Worm (Caenorhabditis elegans) whole organism, L2 larva: ENCODE measurements around the gene nspb-10.

ENCODE experiments used
- elt-3 ChIP-seq: sonication (generic microtip); optimal IDR thresholded peaks from 2 replicates; lab custom pipeline; 2017; ENCODE audit warnings: missing biosample characterization, missing genetic modification characterization
- fos-1 ChIP-seq: fragments of 150-350 bp; optimal IDR thresholded peaks from 2 replicates; lab custom pipeline; 2014; ENCODE audit warnings: missing biosample characterization, missing genetic modification characterization
- lsy-2 ChIP-seq, 2 experiments: fragments of 150-350 bp in 1 of 2; sonication (generic microtip) in 1 of 2; optimal IDR thresholded peaks; 2 replicates each; lab custom pipeline; 2014 to 2017; ENCODE audit warnings: missing biosample characterization in 2 of 2, missing genetic modification characterization in 2 of 2
- nhr-12 ChIP-seq: fragments of 150-350 bp; optimal IDR thresholded peaks from 2 replicates; lab custom pipeline; 2014; ENCODE audit warnings: missing biosample characterization, missing genetic modification characterization
- nhr-129 ChIP-seq: fragments of 150-350 bp; optimal IDR thresholded peaks from 2 replicates; lab custom pipeline; 2014; ENCODE audit warnings: missing biosample characterization, missing genetic modification characterization
- nhr-25 ChIP-seq: fragments of 150-350 bp; sonication (generic microtip); optimal IDR thresholded peaks from 3 replicates; lab custom pipeline; 2014; ENCODE audit warnings: missing biosample characterization, missing genetic modification characterization
- nhr-77 ChIP-seq: fragments of 150-350 bp; optimal IDR thresholded peaks from 2 replicates; lab custom pipeline; 2014; ENCODE audit warnings: missing biosample characterization, missing genetic modification characterization
- peb-1 ChIP-seq: fragments of 150-350 bp; optimal IDR thresholded peaks from 2 replicates; lab custom pipeline; 2014; ENCODE audit warnings: missing biosample characterization, missing genetic modification characterization
- sma-9 ChIP-seq, 2 experiments: fragments of 150-350 bp in 1 of 2; sonication (generic microtip) in 1 of 2; optimal IDR thresholded peaks; 2 replicates each; lab custom pipeline; 2014 to 2016; ENCODE audit warnings: missing genetic modification characterization in 2 of 2, mild to moderate bottlenecking in 1 of 2, missing biosample characterization in 1 of 2, missing compliant biosample characterization in 1 of 2, missing genetic modification reagents in 1 of 2, moderate library complexity in 1 of 2
- ztf-11 ChIP-seq: sonication (generic microtip); optimal IDR thresholded peaks from 2 replicates; lab custom pipeline; 2017; ENCODE audit warnings: missing biosample characterization, missing genetic modification characterization
- ztf-4 ChIP-seq: fragments of 150-350 bp; optimal IDR thresholded peaks from 2 replicates; lab custom pipeline; 2014; ENCODE audit warnings: missing biosample characterization, missing genetic modification characterization

DNA sequence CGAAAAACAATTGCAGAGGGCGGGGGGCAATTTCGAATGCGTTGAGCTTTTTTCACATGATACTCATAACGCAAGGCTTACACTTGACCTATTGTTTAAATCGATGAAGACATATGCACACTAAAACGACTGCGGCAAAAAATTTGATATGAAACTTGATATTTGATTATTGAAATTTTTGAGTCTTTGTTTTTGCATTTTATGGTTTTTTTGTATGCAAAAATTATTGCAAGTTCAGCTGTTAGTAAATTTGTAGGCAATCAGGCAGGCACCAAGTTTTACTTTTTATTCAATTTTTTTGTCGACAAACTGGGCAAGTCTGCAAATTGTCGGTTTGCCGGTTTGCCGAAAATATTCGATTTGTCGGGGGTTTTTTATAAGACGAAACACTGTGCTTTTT is 18.1 kb upstream of the nspb-10 start, which contains the start of gene arl-3:
- TF ChIP-seq nhr-129 (tag; lab: Kevin White, UChicago) (no peak), fos-1 (tag; lab: Kevin White, UChicago) (no peak), elt-3 (tag; lab: Kevin White, UChicago) (no peak), peb-1 (tag; lab: Kevin White, UChicago) (no peak), ztf-4 (tag; lab: Kevin White, UChicago) (no peak), sma-9 (GFP tag; optimal IDR thresholded peaks at IDR 0.05; lab: Kevin White, UChicago) (no peak), sma-9 (tag; optimal IDR thresholded peaks at IDR 0.05; lab: Kevin White, UChicago) (no peak), ztf-11 (tag; lab: Kevin White, UChicago) (no peak), lsy-2 (tag; optimal IDR thresholded peaks at IDR 0.05; lab: Kevin White, UChicago) (no peak), nhr-12 (tag; lab: Kevin White, UChicago) (no peak), nhr-77 (tag; lab: Kevin White, UChicago) (no peak), nhr-25 (tag; lab: Kevin White, UChicago) (no peak)
